Worm (Caenorhabditis elegans) whole organism, L4 larva: ENCODE results near the gene Y44A6B.3.

Source experiments
- nhr-76 ChIP-seq: fragments of 150-350 bp; optimal IDR thresholded peaks from 2 replicates; lab custom pipeline; 2014; ENCODE audit warnings: missing biosample characterization, missing genetic modification characterization
- nhr-77 ChIP-seq: fragments of 150-350 bp; optimal IDR thresholded peaks from 2 replicates; lab custom pipeline; 2014; ENCODE audit warnings: missing biosample characterization, missing genetic modification characterization

- no peak for TF ChIP-seq nhr-77 (tag; lab: Kevin White, UChicago)
- TF ChIP-seq nhr-76 = no peak
Observed at ce11 chrV:20681824-20682223, 43.6 kb upstream of the Y44A6B.3 start.
